Worm (Caenorhabditis elegans) whole organism, midembryonic: ENCODE data around the gene dmsr-15.

Experiments used
- flt-1 ChIP-seq: fragments of 200-800 bp; sonication (Bioruptor generic); IDR thresholded peaks from 2 replicates; pipeline ENCODE4 v1.3.6; 2022; ENCODE audit warnings: missing genetic modification characterization, missing compliant biosample characterization
- tab-1 ChIP-seq: fragments of 200-800 bp; sonication (Bioruptor generic); IDR thresholded peaks from 2 replicates; pipeline ENCODE4 v1.3.6; 2022; ENCODE audit warnings: missing genetic modification characterization, missing compliant biosample characterization

- TF ChIP-seq tab-1 (no peak), flt-1 (GFP tag; lab: Robert Waterston, UW) (no peak)
These were observed 36.1 kb downstream of the dmsr-15 start, which contains the start of gene gck-2 for ce11 chrV:6792565-6792964.
